Worm (Caenorhabditis elegans) whole organism, L2 larva: Measurements from ENCODE around the gene sre-36.

ENCODE experiments used
- F13H6.1 ChIP-seq: sonication (generic microtip); optimal IDR thresholded peaks from 2 replicates; lab custom pipeline; 2016; ENCODE audit warnings: missing genetic modification characterization, missing compliant biosample characterization
- R02D3.7 ChIP-seq: fragments of 150-350 bp; optimal IDR thresholded peaks from 2 replicates; lab custom pipeline; 2014; ENCODE audit warnings: missing biosample characterization, missing genetic modification characterization
- ama-1 ChIP-seq: fragments of 150-350 bp; optimal IDR thresholded peaks from 2 replicates; lab custom pipeline; 2018; ENCODE audit warnings: inconsistent platforms
- egl-27 ChIP-seq: sonication (generic microtip); optimal IDR thresholded peaks from 3 replicates; lab custom pipeline; 2017; ENCODE audit warnings: missing biosample characterization, missing genetic modification reagents, missing genetic modification characterization
- elt-3 ChIP-seq: sonication (generic microtip); optimal IDR thresholded peaks from 2 replicates; lab custom pipeline; 2017; ENCODE audit warnings: missing biosample characterization, missing genetic modification characterization
- mbf-1 ChIP-seq: sonication (generic microtip); optimal IDR thresholded peaks from 2 replicates; lab custom pipeline; 2017; ENCODE audit warnings: missing biosample characterization, missing genetic modification characterization
- nhr-11 ChIP-seq: fragments of 150-350 bp; optimal IDR thresholded peaks from 2 replicates; lab custom pipeline; 2014; ENCODE audit warnings: missing biosample characterization, missing genetic modification characterization
- ztf-11 ChIP-seq: sonication (generic microtip); optimal IDR thresholded peaks from 2 replicates; lab custom pipeline; 2017; ENCODE audit warnings: missing biosample characterization, missing genetic modification characterization

DNA sequence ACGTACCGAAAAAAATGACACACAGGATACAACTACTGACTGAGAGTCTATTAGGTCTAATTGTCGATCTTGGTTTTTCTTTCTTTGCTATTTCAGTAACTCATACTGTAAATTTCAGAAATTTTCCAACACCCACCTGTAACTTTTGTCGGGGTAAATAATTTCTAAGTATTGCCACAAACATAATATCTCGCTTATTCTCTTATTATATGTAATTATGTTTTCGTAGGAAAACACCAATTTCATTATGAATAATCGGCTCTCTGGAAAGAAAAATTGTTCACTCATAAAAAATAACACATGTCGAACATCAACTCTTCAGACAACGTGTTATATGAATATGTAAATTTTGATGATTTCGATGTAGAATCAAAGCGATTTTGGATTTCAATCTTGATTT lies 21.2 kb downstream of the sre-36 start, which contains the start of gene srw-48:
- TF ChIP-seq F13H6.1 (tag; lab: Kevin White, UChicago) (no peak), ama-1 (lab: Kevin White, UChicago) (no peak), nhr-11 (tag; lab: Kevin White, UChicago) (no peak), ztf-11 (tag; lab: Kevin White, UChicago) (no peak), R02D3.7 (no peak), elt-3 (tag; lab: Kevin White, UChicago) (no peak), egl-27 (tag; lab: Kevin White, UChicago) (no peak), mbf-1 (tag; lab: Kevin White, UChicago) (no peak)
